Worm (Caenorhabditis elegans) whole organism, young adult: ENCODE results near the gene rpl-22.

ENCODE experiments used
- B0019.2 ChIP-seq: fragments of 200-800 bp; sonication (Bioruptor generic); conservative IDR thresholded peaks from 2 replicates; pipeline ENCODE4 v1.3.6; 2022; ENCODE audit warnings: missing genetic modification reagents, missing genetic modification characterization, missing compliant biosample characterization
- B0261.1 ChIP-seq: sonication (generic microtip); optimal IDR thresholded peaks from 2 replicates; lab custom pipeline; 2016; ENCODE audit warnings: mild to moderate bottlenecking, missing genetic modification characterization, moderate library complexity, missing compliant biosample characterization
- B0336.3 ChIP-seq: fragments of 200-800 bp; sonication (Bioruptor generic); IDR thresholded peaks from 2 replicates; pipeline ENCODE4 v1.3.6; 2022; ENCODE audit warnings: missing genetic modification characterization, missing compliant biosample characterization
- D2030.7 ChIP-seq: fragments of 200-800 bp; sonication (Bioruptor generic); IDR thresholded peaks from 2 replicates; pipeline ENCODE4 v1.3.6; 2022; ENCODE audit warnings: missing genetic modification reagents, missing genetic modification characterization, missing compliant biosample characterization
- F10E7.11 ChIP-seq: sonication (generic microtip); optimal IDR thresholded peaks from 2 replicates; lab custom pipeline; 2017; ENCODE audit warnings: mild to moderate bottlenecking, missing genetic modification characterization, moderate library complexity, missing compliant biosample characterization
- F49E8.2 ChIP-seq: sonication (generic microtip); optimal IDR thresholded peaks from 3 replicates; lab custom pipeline; 2017; ENCODE audit warnings: missing genetic modification characterization, mild to moderate bottlenecking, missing compliant biosample characterization, antibody characterized with exemption, moderate library complexity; ENCODE audit not compliant: insufficient read depth
- F52B5.7 ChIP-seq: sonication (generic microtip); optimal IDR thresholded peaks from 2 replicates; lab custom pipeline; 2016; ENCODE audit warnings: mild to moderate bottlenecking, missing genetic modification characterization, missing compliant biosample characterization
- F55B11.4 ChIP-seq: sonication (generic microtip); optimal IDR thresholded peaks from 2 replicates; lab custom pipeline; 2016; ENCODE audit warnings: missing compliant biosample characterization, missing genetic modification characterization, borderline replicate concordance; ENCODE audit not compliant: insufficient read depth
- K11D2.4 ChIP-seq: fragments of 200-800 bp; sonication (Bioruptor generic); IDR thresholded peaks from 2 replicates; pipeline ENCODE4 v1.3.6; 2022; ENCODE audit warnings: missing genetic modification reagents, missing genetic modification characterization, missing compliant biosample characterization
- T26A5.8 ChIP-seq: sonication (generic microtip); optimal IDR thresholded peaks from 2 replicates; lab custom pipeline; 2016; ENCODE audit warnings: missing genetic modification characterization, missing compliant biosample characterization
- aptf-3 ChIP-seq: fragments of 200-800 bp; sonication (Bioruptor generic); IDR thresholded peaks from 2 replicates; pipeline ENCODE4 v1.3.6; 2022; ENCODE audit warnings: missing genetic modification characterization, missing compliant biosample characterization
- athp-1 ChIP-seq: sonication (generic microtip); optimal IDR thresholded peaks from 2 replicates; lab custom pipeline; 2017; ENCODE audit warnings: mild to moderate bottlenecking, missing genetic modification characterization, missing compliant biosample characterization
- attf-3 ChIP-seq: fragments of 200-800 bp; sonication (Bioruptor generic); conservative IDR thresholded peaks from 2 replicates; pipeline ENCODE4 v1.3.6; 2022; ENCODE audit warnings: missing genetic modification reagents, missing genetic modification characterization, missing compliant biosample characterization
- attf-6 ChIP-seq: fragments of 200-800 bp; sonication (Bioruptor generic); IDR thresholded peaks from 2 replicates; pipeline ENCODE4 v1.3.6; 2022; ENCODE audit warnings: missing genetic modification reagents, missing genetic modification characterization, missing compliant biosample characterization
- bed-2 ChIP-seq: fragments of 200-800 bp; sonication (Bioruptor generic); IDR thresholded peaks from 2 replicates; pipeline ENCODE4 v1.3.6; 2022; ENCODE audit warnings: missing genetic modification reagents, missing genetic modification characterization, missing compliant biosample characterization
- ccch-3 ChIP-seq: fragments of 200-800 bp; sonication (Bioruptor generic); optimal IDR thresholded peaks from 2 replicates; lab custom pipeline; 2018; ENCODE audit warnings: mild to moderate bottlenecking, missing genetic modification characterization, missing compliant biosample characterization
- cebp-2 ChIP-seq: fragments of 200-800 bp; sonication (Bioruptor generic); IDR thresholded peaks from 2 replicates; pipeline ENCODE4 v1.3.6; 2022; ENCODE audit warnings: missing genetic modification characterization, missing compliant biosample characterization
- ceh-58 ChIP-seq: fragments of 200-800 bp; sonication (Bioruptor generic); IDR thresholded peaks from 2 replicates; pipeline ENCODE4 v1.3.6; 2022; ENCODE audit warnings: missing genetic modification characterization, missing compliant biosample characterization
- ceh-79 ChIP-seq: sonication (generic microtip); optimal IDR thresholded peaks from 2 replicates; lab custom pipeline; 2017; ENCODE audit warnings: mild to moderate bottlenecking, missing genetic modification characterization, missing compliant biosample characterization
- ceh-91 ChIP-seq: fragments of 200-800 bp; sonication (Bioruptor generic); IDR thresholded peaks from 2 replicates; pipeline ENCODE4 v1.3.6; 2022; ENCODE audit warnings: missing genetic modification reagents, missing genetic modification characterization, missing compliant biosample characterization
- die-1 ChIP-seq: sonication (generic microtip); optimal IDR thresholded peaks from 2 replicates; lab custom pipeline; 2016; ENCODE audit warnings: missing genotype, mild to moderate bottlenecking, missing genetic modification characterization, missing compliant biosample characterization
- dpff-1 ChIP-seq: sonication (generic microtip); optimal IDR thresholded peaks from 2 replicates; lab custom pipeline; 2017; ENCODE audit warnings: mild to moderate bottlenecking, missing genetic modification characterization, missing compliant biosample characterization
- dpl-1 ChIP-seq: fragments of 150-350 bp; optimal IDR thresholded peaks from 2 replicates; lab custom pipeline; 2014; ENCODE audit warnings: missing biosample characterization, missing genetic modification reagents, missing genetic modification characterization
- egrh-3 ChIP-seq: fragments of 200-800 bp; sonication (Bioruptor generic); IDR thresholded peaks from 2 replicates; pipeline ENCODE4 v1.3.6; 2022; ENCODE audit warnings: missing genetic modification reagents, missing genetic modification characterization, missing compliant biosample characterization
- ets-4 ChIP-seq: fragments of 200-800 bp; sonication (Bioruptor generic); optimal IDR thresholded peaks from 2 replicates; lab custom pipeline; 2018; ENCODE audit warnings: mild to moderate bottlenecking, missing genetic modification characterization, missing compliant biosample characterization
- gei-17 ChIP-seq: fragments of 200-800 bp; sonication (Bioruptor generic); optimal IDR thresholded peaks from 2 replicates; lab custom pipeline; 2018; ENCODE audit warnings: mild to moderate bottlenecking, missing genetic modification characterization, missing compliant biosample characterization
- hlh-26 ChIP-seq: fragments of 200-800 bp; sonication (Bioruptor generic); conservative IDR thresholded peaks from 2 replicates; pipeline ENCODE4 v1.3.6; 2022; ENCODE audit warnings: missing genetic modification reagents, missing genetic modification characterization, missing compliant biosample characterization
- hmg-20 ChIP-seq: fragments of 200-800 bp; sonication (Bioruptor generic); IDR thresholded peaks from 2 replicates; pipeline ENCODE4 v1.3.6; 2022; ENCODE audit warnings: missing genetic modification reagents, missing genetic modification characterization, missing compliant biosample characterization
- hsf-1 ChIP-seq: fragments of 200-800 bp; sonication (Bioruptor generic); IDR thresholded peaks from 2 replicates; pipeline ENCODE4 v1.3.6; 2022; ENCODE audit warnings: missing genetic modification reagents, missing genetic modification characterization, missing compliant biosample characterization
- let-607 ChIP-seq, 2 experiments: fragments of 200-800 bp in 1 of 2; sonication (Bioruptor generic) in 1 of 2; sonication (generic microtip) in 1 of 2; optimal IDR thresholded peaks; 2 replicates each; lab custom pipeline; 2016 to 2018; ENCODE audit warnings: mild to moderate bottlenecking in 2 of 2, missing compliant biosample characterization in 2 of 2, missing genetic modification characterization in 2 of 2, moderate library complexity in 2 of 2, missing genotype in 1 of 2
- lin-26 ChIP-seq: fragments of 200-800 bp; sonication (Bioruptor generic); IDR thresholded peaks from 2 replicates; pipeline ENCODE4 v1.3.6; 2022; ENCODE audit warnings: missing genetic modification reagents, missing genetic modification characterization, missing compliant biosample characterization
- lin-35 ChIP-seq, 3 experiments: fragments of 150-350 bp in 2 of 3; sonication (generic microtip) in 1 of 3; optimal IDR thresholded peaks; 2 replicates each; lab custom pipeline; 2014 to 2018; ENCODE audit warnings: missing biosample characterization in 3 of 3, missing genetic modification characterization in 3 of 3, missing genetic modification reagents in 3 of 3
- madf-6 ChIP-seq: fragments of 200-800 bp; sonication (Bioruptor generic); IDR thresholded peaks from 2 replicates; pipeline ENCODE4 v1.3.6; 2022; ENCODE audit warnings: missing genetic modification reagents, missing genetic modification characterization, missing compliant biosample characterization
- mes-4 ChIP-seq: sonication (generic microtip); optimal IDR thresholded peaks from 2 replicates; lab custom pipeline; 2016; ENCODE audit warnings: missing genotype, missing genetic modification characterization, missing compliant biosample characterization
- mxl-1 ChIP-seq: sonication (generic microtip); optimal IDR thresholded peaks from 2 replicates; lab custom pipeline; 2016; ENCODE audit warnings: missing genetic modification characterization, missing compliant biosample characterization
- nfyb-1 ChIP-seq: fragments of 200-800 bp; sonication (Bioruptor generic); IDR thresholded peaks from 2 replicates; pipeline ENCODE4 v1.3.6; 2022; ENCODE audit warnings: missing genetic modification reagents, missing genetic modification characterization, missing compliant biosample characterization
- nhr-179 ChIP-seq: sonication (generic microtip); optimal IDR thresholded peaks from 2 replicates; lab custom pipeline; 2016; ENCODE audit warnings: mild to moderate bottlenecking, missing genetic modification characterization, missing compliant biosample characterization
- nhr-27 ChIP-seq: fragments of 200-800 bp; sonication (Bioruptor generic); optimal IDR thresholded peaks from 2 replicates; lab custom pipeline; 2018; ENCODE audit warnings: mild to moderate bottlenecking, missing genetic modification characterization, moderate library complexity, missing compliant biosample characterization
- repo-1 ChIP-seq: sonication (generic microtip); optimal IDR thresholded peaks from 2 replicates; lab custom pipeline; 2017; ENCODE audit warnings: mild to moderate bottlenecking, missing genetic modification characterization, missing compliant biosample characterization
- snpc-3.4 ChIP-seq: sonication (generic microtip); optimal IDR thresholded peaks from 2 replicates; lab custom pipeline; 2017; ENCODE audit warnings: missing genetic modification characterization, mild to moderate bottlenecking, missing compliant biosample characterization, antibody characterized with exemption, moderate library complexity, missing genotype, missing genetic modification reagents
- somi-1 ChIP-seq: fragments of 200-800 bp; sonication (Bioruptor generic); optimal IDR thresholded peaks from 2 replicates; lab custom pipeline; 2018; ENCODE audit warnings: mild to moderate bottlenecking, missing genetic modification characterization, missing compliant biosample characterization
- tbx-9 ChIP-seq: sonication (generic microtip); optimal IDR thresholded peaks from 2 replicates; lab custom pipeline; 2016; ENCODE audit warnings: borderline replicate concordance, missing genetic modification characterization, inconsistent platforms, missing compliant biosample characterization
- unc-130 ChIP-seq: sonication (generic microtip); optimal IDR thresholded peaks from 2 replicates; lab custom pipeline; 2016; ENCODE audit warnings: missing genetic modification reagents, missing genetic modification characterization, missing compliant biosample characterization
- xnd-1 ChIP-seq: sonication (generic microtip); optimal IDR thresholded peaks from 2 replicates; lab custom pipeline; 2016; ENCODE audit warnings: missing genotype, missing genetic modification reagents, missing genetic modification characterization, missing compliant biosample characterization
- zfh-2 ChIP-seq: fragments of 200-800 bp; sonication (Bioruptor generic); conservative IDR thresholded peaks from 2 replicates; pipeline ENCODE4 v1.3.6; 2022; ENCODE audit warnings: missing genetic modification reagents, missing genetic modification characterization, missing compliant biosample characterization
- ztf-28 ChIP-seq: fragments of 200-800 bp; sonication (Bioruptor generic); IDR thresholded peaks from 2 replicates; pipeline ENCODE4 v1.3.6; 2022; ENCODE audit warnings: missing genetic modification reagents, missing genetic modification characterization, missing compliant biosample characterization
- ztf-3 ChIP-seq: fragments of 200-800 bp; sonication (Bioruptor generic); optimal IDR thresholded peaks from 2 replicates; lab custom pipeline; 2018; ENCODE audit warnings: mild to moderate bottlenecking, missing genetic modification characterization, missing compliant biosample characterization
- ztf-6 ChIP-seq: fragments of 200-800 bp; sonication (Bioruptor generic); IDR thresholded peaks from 2 replicates; pipeline ENCODE4 v1.3.6; 2022; ENCODE audit warnings: missing genetic modification reagents, missing genetic modification characterization, missing compliant biosample characterization

rpl-22 gene

ce11 chrII:5055129-5055666 lies at the start of gene rpl-22, which contains the start of gene ify-1 (continued):
- no peak for TF ChIP-seq ceh-58 (GFP tag; lab: Robert Waterston, UW)
- peak; percentile 93 for TF ChIP-seq F49E8.2 (tag; lab: Kevin White, UChicago)
- TF ChIP-seq nfyb-1: peak; percentile 77
- TF ChIP-seq bed-2 (GFP tag; lab: Robert Waterston, UW): no peak
- TF ChIP-seq ztf-28 (GFP tag; lab: Robert Waterston, UW): 0 out of 2 replicates have a peak, but pooled peaks have one; percentile 42
- TF ChIP-seq F55B11.4 (tag; lab: Kevin White, UChicago): no peak
- no peak for TF ChIP-seq hlh-26 (GFP tag; lab: Robert Waterston, UW)
- TF ChIP-seq ceh-91 (GFP tag; lab: Robert Waterston, UW): peak; percentile 89
- TF ChIP-seq xnd-1 (tag; lab: Kevin White, UChicago): peak; percentile 52
- TF ChIP-seq gei-17 (GFP tag; lab: Kevin White, UChicago): no peak
- no peak for TF ChIP-seq somi-1 (GFP tag; lab: Kevin White, UChicago)
- no peak for TF ChIP-seq mes-4 (tag; lab: Kevin White, UChicago)
- TF ChIP-seq B0261.1 (tag; lab: Kevin White, UChicago): peak; percentile 34
- no peak for TF ChIP-seq dpff-1 (tag; lab: Kevin White, UChicago)
- peak; percentile 66; the same call in 1 of the 2 replicates for TF ChIP-seq K11D2.4 (GFP tag; lab: Robert Waterston, UW)
- no peak for TF ChIP-seq nhr-179 (tag; lab: Kevin White, UChicago)
- TF ChIP-seq tbx-9: no peak
- no peak for TF ChIP-seq F10E7.11 (tag; lab: Kevin White, UChicago)
- TF ChIP-seq ccch-3 (GFP tag; lab: Kevin White, UChicago): no peak
- peak; percentile 77 for TF ChIP-seq egrh-3 (GFP tag; lab: Robert Waterston, UW)
- peak; percentile 7 for TF ChIP-seq die-1 (tag; lab: Kevin White, UChicago)
- no peak for TF ChIP-seq unc-130
- TF ChIP-seq ztf-6: no peak
- 0 out of 2 replicates have a peak, but pooled peaks have one; percentile 38 for TF ChIP-seq B0019.2
- TF ChIP-seq nhr-27 (tag; lab: Kevin White, UChicago): no peak
- no peak for TF ChIP-seq attf-6
- TF ChIP-seq cebp-2 (GFP tag; lab: Robert Waterston, UW): no peak
- TF ChIP-seq mxl-1 (tag; lab: Kevin White, UChicago): peak; percentile 37
- peak; percentile 48; the same call in 1 of the 2 replicates for TF ChIP-seq hmg-20 (GFP tag; lab: Robert Waterston, UW)
- peak; percentile 27 to 76 for TF ChIP-seq let-607 (tag; optimal IDR thresholded peaks at IDR 0.05; lab: Kevin White, UChicago)
- TF ChIP-seq snpc-3.4 (tag; lab: Kevin White, UChicago): peak; percentile 81
- TF ChIP-seq, all 124 proteins: peak for 59

DNA sequence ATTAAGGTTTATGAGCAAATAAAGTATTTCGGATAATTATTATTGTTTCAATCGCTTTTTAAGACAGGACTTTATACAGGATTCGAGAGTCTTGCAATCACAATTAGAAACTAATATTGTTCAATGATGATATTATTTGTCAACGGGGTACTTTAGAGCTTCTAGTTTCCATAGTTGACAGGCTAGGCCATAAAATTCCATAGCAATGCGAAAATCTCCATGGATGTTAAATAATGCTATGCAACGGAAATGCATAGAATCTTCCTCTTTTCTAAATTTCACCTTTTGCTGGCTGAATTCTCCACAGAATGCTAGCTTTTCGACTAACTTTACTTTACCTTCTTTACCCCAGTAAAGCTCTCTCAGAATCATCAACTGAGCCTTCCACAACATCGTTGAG lies 47.4 kb upstream of the rpl-22 start, which contains the start of gene F59A6.3:
Gene F59A6.3 (plus strand): TSS at position 301 of the 400 bp plus-strand sequence.
- TF ChIP-seq ets-4 (GFP tag; lab: Kevin White, UChicago) (no peak), repo-1 (tag; lab: Kevin White, UChicago) (no peak), madf-6 (GFP tag; lab: Robert Waterston, UW) (no peak), zfh-2 (GFP tag; lab: Robert Waterston, UW) (no peak), lin-35 (GFP tag; optimal IDR thresholded peaks at IDR 0.05; lab: Kevin White, UChicago) (no peak), athp-1 (no peak), D2030.7 (no peak), dpl-1 (GFP tag; lab: Kevin White, UChicago) (no peak), hsf-1 (GFP tag; lab: Robert Waterston, UW) (no peak), ceh-79 (tag; lab: Kevin White, UChicago) (no peak), lin-26 (no peak), attf-3 (no peak), ztf-3 (GFP tag; lab: Kevin White, UChicago) (no peak), B0336.3 (GFP tag; lab: Robert Waterston, UW) (no peak), snpc-3.4 (tag; lab: Kevin White, UChicago) (no peak), F52B5.7 (tag; lab: Kevin White, UChicago) (no peak), aptf-3 (GFP tag; lab: Robert Waterston, UW) (no peak), egrh-3 (GFP tag; lab: Robert Waterston, UW) (no peak), B0019.2 (no peak), T26A5.8 (tag; lab: Kevin White, UChicago) (no peak)
